Fruit fly (Drosophila melanogaster) whole organism, adult: ENCODE measurements around the gene EMC2A.

Experiments used
- CG11617 ChIP-seq: fragments of 200-800 bp; sonication (Bioruptor generic); optimal IDR thresholded peaks from 2 replicates; lab custom pipeline; 2017; ENCODE audit warnings: mild to moderate bottlenecking, missing biosample characterization, missing genetic modification reagents, missing genetic modification characterization
- CG12768 ChIP-seq: fragments of 200-800 bp; sonication (Bioruptor generic); optimal IDR thresholded peaks from 2 replicates; lab custom pipeline; 2017; ENCODE audit warnings: missing biosample characterization, missing genetic modification characterization, mild to moderate bottlenecking, moderate library complexity, missing genetic modification reagents
- CG14711 ChIP-seq: fragments of 200-800 bp; sonication (Bioruptor generic); optimal IDR thresholded peaks from 2 replicates; lab custom pipeline; 2018; ENCODE audit warnings: missing biosample characterization, mild to moderate bottlenecking, missing genetic modification characterization, moderate library complexity
- CG1620 ChIP-seq: fragments of 200-800 bp; sonication (Bioruptor generic); optimal IDR thresholded peaks from 2 replicates; lab custom pipeline; 2016; ENCODE audit warnings: missing biosample characterization, missing genetic modification characterization
- CG33017 ChIP-seq: fragments of 200-800 bp; sonication (Bioruptor generic); optimal IDR thresholded peaks from 2 replicates; lab custom pipeline; 2018; ENCODE audit warnings: missing biosample characterization, mild to moderate bottlenecking, missing genetic modification characterization, moderate library complexity
- CG5204 ChIP-seq: fragments of 200-800 bp; sonication (Bioruptor generic); optimal IDR thresholded peaks from 2 replicates; lab custom pipeline; 2016; ENCODE audit warnings: missing biosample characterization, missing genetic modification characterization
- CG7045 ChIP-seq: fragments of 200-800 bp; sonication (Bioruptor generic); optimal IDR thresholded peaks from 2 replicates; lab custom pipeline; 2017; ENCODE audit warnings: missing biosample characterization, mild to moderate bottlenecking, missing genetic modification characterization
- CG7101 ChIP-seq: fragments of 200-800 bp; sonication (Bioruptor generic); optimal IDR thresholded peaks from 2 replicates; lab custom pipeline; 2018; ENCODE audit warnings: missing biosample characterization, mild to moderate bottlenecking, missing genetic modification characterization, moderate library complexity
- Clk ChIP-seq: fragments of 200-800 bp; sonication (Bioruptor generic); optimal IDR thresholded peaks from 2 replicates; lab custom pipeline; 2017; ENCODE audit warnings: missing biosample characterization, missing genetic modification characterization
- Crg-1 ChIP-seq: fragments of 200-800 bp; sonication (Bioruptor generic); optimal IDR thresholded peaks from 2 replicates; lab custom pipeline; 2016; ENCODE audit warnings: missing biosample characterization, missing genetic modification characterization
- Hr96 ChIP-seq: fragments of 200-800 bp; sonication (Bioruptor generic); optimal IDR thresholded peaks from 2 replicates; lab custom pipeline; 2016; ENCODE audit warnings: missing biosample characterization, missing genetic modification characterization
- Mnt ChIP-seq: fragments of 200-800 bp; sonication (Bioruptor generic); optimal IDR thresholded peaks from 2 replicates; lab custom pipeline; 2016; ENCODE audit warnings: missing biosample characterization, mild to moderate bottlenecking, missing genetic modification characterization
- bab1 ChIP-seq: fragments of 200-800 bp; sonication (Bioruptor generic); optimal IDR thresholded peaks from 3 replicates; lab custom pipeline; 2019; ENCODE audit warnings: missing biosample characterization, mild to moderate bottlenecking, missing genetic modification characterization, moderate library complexity
- cic ChIP-seq: fragments of 200-800 bp; sonication (Bioruptor generic); optimal IDR thresholded peaks from 2 replicates; lab custom pipeline; 2017; ENCODE audit warnings: missing biosample characterization, mild to moderate bottlenecking, missing genetic modification characterization, moderate library complexity
- cnc ChIP-seq, 2 experiments: fragments of >200 bp; optimal IDR thresholded peaks; 2 replicates each; lab custom pipeline; 2017
- kay ChIP-seq: fragments of 200-800 bp; sonication (Bioruptor generic); peaks from one replicate; lab custom pipeline; 2016; ENCODE audit warnings: missing biosample characterization, missing genetic modification characterization, borderline replicate concordance
- ovo ChIP-seq: fragments of 200-800 bp; sonication (Bioruptor generic); optimal IDR thresholded peaks from 2 replicates; lab custom pipeline; 2016; ENCODE audit warnings: missing biosample characterization, missing genetic modification characterization
- pad ChIP-seq: fragments of 200-800 bp; sonication (Bioruptor generic); optimal IDR thresholded peaks from 3 replicates; lab custom pipeline; 2017; ENCODE audit warnings: missing biosample characterization, missing genetic modification characterization, mild to moderate bottlenecking, moderate library complexity, missing genetic modification reagents
- tj ChIP-seq: fragments of 200-800 bp; sonication (Bioruptor generic); optimal IDR thresholded peaks from 3 replicates; lab custom pipeline; 2017; ENCODE audit warnings: missing biosample characterization, mild to moderate bottlenecking, missing genetic modification characterization, moderate library complexity
- toe ChIP-seq: fragments of 200-800 bp; sonication (Bioruptor generic); optimal IDR thresholded peaks from 2 replicates; lab custom pipeline; 2016; ENCODE audit warnings: missing biosample characterization, missing genetic modification characterization

EMC2A gene

dm6 chr3R:16985547-16985946 lies 10.3 kb downstream of the EMC2A start:
- TF ChIP-seq tj (GFP tag; lab: Kevin White, UChicago) (no peak), CG5204 (GFP tag; lab: Kevin White, UChicago) (no peak), CG11617 (GFP tag; lab: Kevin White, UChicago) (no peak), CG12768 (no peak), kay (GFP tag; lab: Kevin White, UChicago) (peak; percentile 79), CG7101 (tag; lab: Kevin White, UChicago) (no peak), Clk (no peak), Mnt (GFP tag; lab: Kevin White, UChicago) (no peak)

dm6 chr3R:16984221-16984620 lies 11.7 kb downstream of the EMC2A start:
- TF ChIP-seq CG14711 (tag; lab: Kevin White, UChicago) (no peak), Clk (no peak), Hr96 (GFP tag; lab: Kevin White, UChicago) (no peak), CG1620 (GFP tag; lab: Kevin White, UChicago) (no peak), tj (GFP tag; lab: Kevin White, UChicago) (no peak), bab1 (no peak), pad (GFP tag; lab: Kevin White, UChicago) (no peak), CG5204 (GFP tag; lab: Kevin White, UChicago) (no peak), toe (GFP tag; lab: Kevin White, UChicago) (no peak), kay (GFP tag; lab: Kevin White, UChicago) (no peak), Mnt (GFP tag; lab: Kevin White, UChicago) (no peak), cic (GFP tag; lab: Kevin White, UChicago) (no peak), CG7045 (GFP tag; lab: Kevin White, UChicago) (no peak)

dm6 chr3R:16983001-16983400 lies 12.9 kb downstream of the EMC2A start:
- TF ChIP-seq CG11617 (GFP tag; lab: Kevin White, UChicago), result no peak
- TF ChIP-seq Mnt (GFP tag; lab: Kevin White, UChicago), result no peak
- no peak for TF ChIP-seq CG5204 (GFP tag; lab: Kevin White, UChicago)
- no peak for TF ChIP-seq CG7101 (tag; lab: Kevin White, UChicago)
- TF ChIP-seq bab1, result no peak
- no peak for TF ChIP-seq toe (GFP tag; lab: Kevin White, UChicago)
- TF ChIP-seq kay (GFP tag; lab: Kevin White, UChicago), result no peak
- TF ChIP-seq Hr96 (GFP tag; lab: Kevin White, UChicago), result no peak
- no peak for TF ChIP-seq CG14711 (tag; lab: Kevin White, UChicago)
- no peak for TF ChIP-seq Crg-1 (GFP tag; lab: Kevin White, UChicago)
- no peak for TF ChIP-seq CG7045 (GFP tag; lab: Kevin White, UChicago)
- no peak for TF ChIP-seq cic (GFP tag; lab: Kevin White, UChicago)
- no peak for TF ChIP-seq Clk

DNA sequence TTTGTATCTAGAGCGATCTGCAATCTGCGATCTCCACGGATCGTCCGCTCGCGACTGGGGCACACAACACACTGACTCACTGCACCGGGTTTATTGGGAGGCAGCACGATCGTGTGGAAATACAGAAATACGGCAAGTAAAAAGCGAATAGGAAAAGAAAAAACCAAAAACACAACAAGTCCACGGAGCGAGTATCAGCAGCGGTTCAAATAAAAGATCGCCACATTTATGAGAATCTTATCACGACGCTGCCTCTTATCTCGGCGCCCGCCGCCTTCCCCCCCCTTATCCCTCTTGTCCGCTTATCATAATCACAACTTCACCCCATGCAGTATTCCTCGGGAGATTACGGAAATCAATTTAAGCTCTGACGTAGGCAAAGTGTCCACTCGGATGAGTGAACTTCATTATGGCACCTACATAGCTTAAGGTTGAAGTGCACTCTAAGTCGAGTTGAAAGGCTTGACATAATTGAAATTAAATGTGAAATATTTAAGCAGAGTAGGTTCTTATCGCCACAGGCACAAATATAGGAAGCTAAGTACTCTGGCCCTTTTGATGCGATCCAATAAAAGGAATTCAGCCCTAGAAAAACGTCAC lies 13.7 kb downstream of the EMC2A start, which contains the start of gene AhcyL2:
AhcyL2 (minus strand) TSS at position 51 of the 600 bp plus-strand sequence.
- TF ChIP-seq CG33017 (tag; lab: Kevin White, UChicago), result peak; percentile 23
- TF ChIP-seq ovo (GFP tag; lab: Kevin White, UChicago), result no peak
- TF ChIP-seq cic (GFP tag; lab: Kevin White, UChicago), result peak; percentile 74
- TF ChIP-seq kay (GFP tag; lab: Kevin White, UChicago), result peak; percentile 78
- TF ChIP-seq CG12768, result peak; percentile 12
- TF ChIP-seq toe (GFP tag; lab: Kevin White, UChicago), result no peak

DNA sequence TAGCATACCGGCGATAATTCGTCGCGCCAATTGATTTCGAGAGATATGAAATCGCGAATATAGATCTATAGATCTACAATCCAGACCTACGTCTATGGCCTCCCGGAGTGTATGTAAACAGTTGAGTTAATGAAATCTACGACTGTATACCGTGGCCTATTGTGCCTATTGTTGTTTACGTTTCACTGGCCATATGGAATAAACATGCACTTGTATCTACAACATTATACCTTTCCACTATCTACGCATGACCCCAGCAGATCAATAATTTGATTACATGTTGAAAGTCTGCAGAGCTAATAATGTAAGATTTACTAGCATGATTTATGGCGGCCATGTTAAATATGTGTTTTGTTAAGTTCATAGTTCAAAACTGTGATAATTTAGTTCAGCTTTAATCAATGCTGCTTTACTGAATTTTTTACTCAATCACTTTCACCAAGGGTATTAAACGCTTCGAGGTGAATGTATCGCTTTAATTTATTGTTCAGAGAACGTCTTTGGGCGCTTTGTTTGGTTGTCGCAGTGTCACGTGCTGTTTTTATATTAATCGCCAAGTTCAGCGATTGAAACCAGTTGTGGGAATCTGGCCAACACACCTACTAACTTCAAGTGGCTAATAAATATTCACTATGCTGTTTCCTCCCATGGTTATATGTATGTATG lies 14.8 kb downstream of the EMC2A start:
- peak; percentile 53 for TF ChIP-seq kay (GFP tag; lab: Kevin White, UChicago)
- TF ChIP-seq Clk, result no peak
- no peak for TF ChIP-seq cic (GFP tag; lab: Kevin White, UChicago)
- no peak for TF ChIP-seq CG1620 (GFP tag; lab: Kevin White, UChicago)
- TF ChIP-seq CG7045 (GFP tag; lab: Kevin White, UChicago), result no peak
- peak; percentile 2 for TF ChIP-seq CG7101 (tag; lab: Kevin White, UChicago)

- TF ChIP-seq CG14711 (tag; lab: Kevin White, UChicago) (no peak), cnc (optimal IDR thresholded peaks at IDR 0.05; lab: Kevin White, UChicago) (no peak), CG7045 (GFP tag; lab: Kevin White, UChicago) (no peak), cic (GFP tag; lab: Kevin White, UChicago) (no peak), Mnt (GFP tag; lab: Kevin White, UChicago) (no peak), kay (GFP tag; lab: Kevin White, UChicago) (no peak), CG5204 (GFP tag; lab: Kevin White, UChicago) (no peak), CG33017 (tag; lab: Kevin White, UChicago) (no peak), CG7101 (tag; lab: Kevin White, UChicago) (no peak), tj (GFP tag; lab: Kevin White, UChicago) (no peak), CG11617 (GFP tag; lab: Kevin White, UChicago) (no peak), CG12768 (no peak), toe (GFP tag; lab: Kevin White, UChicago) (no peak), CG1620 (GFP tag; lab: Kevin White, UChicago) (no peak), Hr96 (GFP tag; lab: Kevin White, UChicago) (no peak)
Observed at dm6 chr3R:16977745-16978305, 18.0 kb downstream of the EMC2A start, which contains the start of gene Actn3. TSS of gene Actn3 (minus strand) at chr3R:16977795.
